Fruit fly (Drosophila melanogaster) whole organism, embryonic: ENCODE measurements around the gene Uggt.

ENCODE experiments used
- Atf6 ChIP-seq: fragments of 200-800 bp; sonication (Bioruptor generic); IDR thresholded peaks from 2 replicates; pipeline ENCODE4 v1.3.6; 2022; ENCODE audit warnings: missing biosample characterization, missing genetic modification characterization
- Blimp-1 ChIP-seq: fragments of 200-800 bp; sonication (Bioruptor generic); optimal IDR thresholded peaks from 3 replicates; lab custom pipeline; 2018; ENCODE audit warnings: missing biosample characterization, missing genetic modification characterization, mild to moderate bottlenecking, moderate library complexity, missing genetic modification reagents
- CG11085 ChIP-seq: fragments of 200-800 bp; sonication (Bioruptor generic); IDR thresholded peaks from 2 replicates; pipeline ENCODE4 v1.3.6; 2022; ENCODE audit warnings: missing biosample characterization, missing genetic modification characterization
- CG11695 ChIP-seq: fragments of 200-800 bp; sonication (Bioruptor generic); IDR thresholded peaks from 3 replicates; pipeline ENCODE4 v1.3.6; 2022; ENCODE audit warnings: missing biosample characterization, missing genetic modification characterization
- CG12219 ChIP-seq: fragments of 200-800 bp; sonication (Bioruptor generic); optimal IDR thresholded peaks from 3 replicates; lab custom pipeline; 2018; ENCODE audit warnings: missing biosample characterization, mild to moderate bottlenecking, missing genetic modification characterization
- CG15696 ChIP-seq: fragments of 200-800 bp; sonication (Bioruptor generic); optimal IDR thresholded peaks from 2 replicates; lab custom pipeline; 2019; ENCODE audit warnings: missing biosample characterization, mild to moderate bottlenecking, missing genetic modification characterization, moderate library complexity
- CG16813 ChIP-seq: fragments of 200-800 bp; sonication (Bioruptor generic); IDR thresholded peaks from 3 replicates; pipeline ENCODE4 v1.3.6; 2022; ENCODE audit warnings: missing biosample characterization, missing genetic modification characterization; ENCODE audit not compliant: partially characterized antibody
- CG16863 ChIP-seq: fragments of 200-800 bp; sonication (Bioruptor generic); optimal IDR thresholded peaks from 3 replicates; lab custom pipeline; 2016; ENCODE audit warnings: missing biosample characterization, missing genetic modification characterization
- CG17802 ChIP-seq: fragments of 200-800 bp; sonication (Bioruptor generic); optimal IDR thresholded peaks from 2 replicates; lab custom pipeline; 2018; ENCODE audit warnings: missing biosample characterization, mild to moderate bottlenecking, missing genetic modification characterization, moderate library complexity
- CG1832 ChIP-seq: fragments of 200-800 bp; sonication (Bioruptor generic); optimal IDR thresholded peaks from 2 replicates; lab custom pipeline; 2017; ENCODE audit warnings: missing biosample characterization, mild to moderate bottlenecking, missing genetic modification characterization, inconsistent platforms
- CG2116 ChIP-seq: fragments of 200-800 bp; sonication (Bioruptor generic); optimal IDR thresholded peaks from 3 replicates; lab custom pipeline; 2018; ENCODE audit warnings: missing biosample characterization, mild to moderate bottlenecking, missing genetic modification characterization
- CG2199 ChIP-seq: fragments of 200-800 bp; sonication (Bioruptor generic); IDR thresholded peaks from 3 replicates; pipeline ENCODE4 v1.3.6; 2022; ENCODE audit warnings: missing biosample characterization, missing genetic modification characterization
- CG2875 ChIP-seq: fragments of 200-800 bp; sonication (Bioruptor generic); optimal IDR thresholded peaks from 2 replicates; lab custom pipeline; 2017; ENCODE audit warnings: missing biosample characterization, mild to moderate bottlenecking, missing genetic modification characterization, missing genetic modification reagents
- CG2889 ChIP-seq: fragments of 200-800 bp; sonication (Bioruptor generic); IDR thresholded peaks from 3 replicates; pipeline ENCODE4 v1.3.6; 2022; ENCODE audit warnings: missing biosample characterization, missing genetic modification characterization
- CG30403 ChIP-seq: fragments of 200-800 bp; sonication (Bioruptor generic); optimal IDR thresholded peaks from 3 replicates; lab custom pipeline; 2016; ENCODE audit warnings: missing biosample characterization, missing genetic modification characterization
- CG31441 ChIP-seq: fragments of 200-800 bp; sonication (Bioruptor generic); IDR thresholded peaks from 2 replicates; pipeline ENCODE4 v1.3.6; 2022; ENCODE audit warnings: missing biosample characterization, missing genetic modification characterization
- CG4328 ChIP-seq: fragments of 200-800 bp; sonication (Bioruptor generic); optimal IDR thresholded peaks from 3 replicates; lab custom pipeline; 2017; ENCODE audit warnings: missing biosample characterization, missing genetic modification reagents, missing genetic modification characterization
- CG6689 ChIP-seq: fragments of 200-800 bp; sonication (Bioruptor generic); IDR thresholded peaks from 2 replicates; pipeline ENCODE4 v1.3.6; 2022; ENCODE audit warnings: missing biosample characterization, missing genetic modification characterization
- CG7745 ChIP-seq: fragments of 200-800 bp; sonication (Bioruptor generic); optimal IDR thresholded peaks from 2 replicates; lab custom pipeline; 2018; ENCODE audit warnings: missing biosample characterization, mild to moderate bottlenecking, missing genetic modification characterization, moderate library complexity
- CG9609 ChIP-seq: fragments of 200-800 bp; sonication (Bioruptor generic); optimal IDR thresholded peaks from 3 replicates; lab custom pipeline; 2016; ENCODE audit warnings: missing biosample characterization, missing genetic modification characterization
- CG9727 ChIP-seq: fragments of 200-800 bp; sonication (Bioruptor generic); optimal IDR thresholded peaks from 3 replicates; lab custom pipeline; 2017; ENCODE audit warnings: missing biosample characterization, mild to moderate bottlenecking, missing genetic modification characterization
- D19B ChIP-seq: fragments of 200-800 bp; sonication (Bioruptor generic); optimal IDR thresholded peaks from 2 replicates; lab custom pipeline; 2017; ENCODE audit warnings: missing biosample characterization, mild to moderate bottlenecking, missing genetic modification characterization
- Dfd ChIP-seq, 2 experiments: fragments of >200 bp; optimal IDR thresholded peaks; 2 replicates each; lab custom pipeline; 2017; ENCODE audit warnings: missing biosample characterization in 2 of 2, missing genetic modification characterization in 2 of 2
- Drgx ChIP-seq: fragments of 200-800 bp; sonication (Bioruptor generic); IDR thresholded peaks from 2 replicates; pipeline ENCODE4 v1.3.6; 2022; ENCODE audit warnings: missing biosample characterization, missing genetic modification characterization
- Gug ChIP-seq: fragments of 200-800 bp; sonication (Bioruptor generic); IDR thresholded peaks from 4 replicates; pipeline ENCODE4 v1.3.6; 2022; ENCODE audit warnings: missing biosample characterization, missing genetic modification characterization
- H15 ChIP-seq: fragments of 200-800 bp; sonication (Bioruptor generic); IDR thresholded peaks from 3 replicates; pipeline ENCODE4 v1.3.6; 2022; ENCODE audit warnings: missing biosample characterization, missing genetic modification characterization
- Hand ChIP-seq: fragments of 200-800 bp; sonication (Bioruptor generic); optimal IDR thresholded peaks from 2 replicates; lab custom pipeline; 2017; ENCODE audit warnings: mild to moderate bottlenecking, missing biosample characterization, missing genetic modification reagents, missing genetic modification characterization
- Hey ChIP-seq: fragments of 200-800 bp; sonication (Bioruptor generic); optimal IDR thresholded peaks from 3 replicates; lab custom pipeline; 2018; ENCODE audit warnings: missing biosample characterization, mild to moderate bottlenecking, missing genetic modification characterization
- MESR4 ChIP-seq: fragments of 200-800 bp; sonication (Bioruptor generic); optimal IDR thresholded peaks from 2 replicates; lab custom pipeline; 2018; ENCODE audit warnings: missing biosample characterization, mild to moderate bottlenecking, missing genetic modification characterization, moderate library complexity
- NC2α ChIP-seq: fragments of 200-800 bp; sonication (Bioruptor generic); optimal IDR thresholded peaks from 2 replicates; lab custom pipeline; 2016; ENCODE audit warnings: missing biosample characterization, missing genetic modification characterization
- Nf-YB ChIP-seq: fragments of 200-800 bp; sonication (Bioruptor generic); optimal IDR thresholded peaks from 3 replicates; lab custom pipeline; 2019; ENCODE audit warnings: missing biosample characterization, mild to moderate bottlenecking, missing genetic modification characterization, moderate library complexity
- NfI ChIP-seq: fragments of 200-800 bp; sonication (Bioruptor generic); optimal IDR thresholded peaks from 3 replicates; lab custom pipeline; 2018; ENCODE audit warnings: missing biosample characterization, mild to moderate bottlenecking, missing genetic modification characterization, moderate library complexity
- Optix ChIP-seq: fragments of 200-800 bp; sonication (Bioruptor generic); IDR thresholded peaks from 3 replicates; pipeline ENCODE4 v1.3.6; 2022; ENCODE audit warnings: missing biosample characterization, missing genetic modification characterization
- Xbp1 ChIP-seq: fragments of 200-800 bp; sonication (Bioruptor generic); optimal IDR thresholded peaks from 3 replicates; lab custom pipeline; 2016; ENCODE audit warnings: missing biosample characterization, mild to moderate bottlenecking, missing genetic modification characterization
- Xrp1 ChIP-seq: fragments of 200-800 bp; sonication (Bioruptor generic); IDR thresholded peaks from 2 replicates; pipeline ENCODE4 v1.3.6; 2022; ENCODE audit warnings: missing biosample characterization, missing genetic modification characterization
- ato ChIP-seq: fragments of 200-800 bp; sonication (Bioruptor generic); IDR thresholded peaks from 2 replicates; pipeline ENCODE4 v1.3.6; 2022; ENCODE audit warnings: missing biosample characterization, missing genetic modification characterization; ENCODE audit not compliant: partially characterized antibody
- bowl ChIP-seq: fragments of 200-800 bp; sonication (Bioruptor generic); IDR thresholded peaks from 2 replicates; pipeline ENCODE4 v1.3.6; 2022; ENCODE audit warnings: missing biosample characterization, missing genetic modification characterization
- caup ChIP-seq: fragments of 200-800 bp; sonication (Bioruptor generic); optimal IDR thresholded peaks from 3 replicates; lab custom pipeline; 2017; ENCODE audit warnings: missing biosample characterization, mild to moderate bottlenecking, missing genetic modification characterization, moderate library complexity; ENCODE audit not compliant: severe bottlenecking
- chm ChIP-seq: fragments of 200-800 bp; sonication (Bioruptor generic); IDR thresholded peaks from 2 replicates; pipeline ENCODE4 v1.3.6; 2022; ENCODE audit warnings: missing biosample characterization, missing genetic modification characterization
- ems ChIP-seq: fragments of 200-800 bp; sonication (Bioruptor generic); optimal IDR thresholded peaks from 3 replicates; lab custom pipeline; 2016; ENCODE audit warnings: missing biosample characterization, missing genetic modification characterization
- ewg ChIP-seq: fragments of 200-800 bp; sonication (Bioruptor generic); optimal IDR thresholded peaks from 3 replicates; lab custom pipeline; 2017; ENCODE audit warnings: mild to moderate bottlenecking, missing biosample characterization, missing genetic modification reagents, missing genetic modification characterization
- fd102C ChIP-seq: fragments of 200-800 bp; sonication (Bioruptor generic); optimal IDR thresholded peaks from 2 replicates; lab custom pipeline; 2018; ENCODE audit warnings: missing biosample characterization, mild to moderate bottlenecking, missing genetic modification characterization, moderate library complexity
- gem ChIP-seq: fragments of 200-800 bp; sonication (Bioruptor generic); optimal IDR thresholded peaks from 2 replicates; lab custom pipeline; 2019; ENCODE audit warnings: missing biosample characterization, mild to moderate bottlenecking, missing genetic modification characterization, moderate library complexity
- gfzf ChIP-seq: fragments of 200-800 bp; sonication (Bioruptor generic); optimal IDR thresholded peaks from 2 replicates; lab custom pipeline; 2016; ENCODE audit warnings: missing biosample characterization, mild to moderate bottlenecking, missing genetic modification characterization, moderate library complexity
- kni ChIP-seq: fragments of 200-800 bp; sonication (Bioruptor generic); optimal IDR thresholded peaks from 3 replicates; lab custom pipeline; 2017; ENCODE audit warnings: mild to moderate bottlenecking, missing biosample characterization, missing genetic modification reagents, missing genetic modification characterization
- odd ChIP-seq: fragments of 200-800 bp; sonication (Bioruptor generic); optimal IDR thresholded peaks from 2 replicates; lab custom pipeline; 2017; ENCODE audit warnings: missing biosample characterization, mild to moderate bottlenecking, missing genetic modification characterization
- org-1 ChIP-seq: fragments of 200-800 bp; sonication (Bioruptor generic); optimal IDR thresholded peaks from 2 replicates; lab custom pipeline; 2017; ENCODE audit warnings: missing biosample characterization, missing genetic modification characterization
- ranshi ChIP-seq: fragments of 200-800 bp; sonication (Bioruptor generic); IDR thresholded peaks from 2 replicates; pipeline ENCODE4 v1.3.6; 2022; ENCODE audit warnings: missing biosample characterization, missing genetic modification characterization
- row ChIP-seq: fragments of 200-800 bp; sonication (Bioruptor generic); IDR thresholded peaks from 3 replicates; pipeline ENCODE4 v1.3.6; 2022; ENCODE audit warnings: missing biosample characterization, missing genetic modification characterization
- sr ChIP-seq: fragments of 200-800 bp; sonication (Bioruptor generic); IDR thresholded peaks from 3 replicates; pipeline ENCODE4 v1.3.6; 2022; ENCODE audit warnings: missing biosample characterization, missing genetic modification characterization
- wdn ChIP-seq: fragments of 200-800 bp; sonication (Bioruptor generic); IDR thresholded peaks from 2 replicates; pipeline ENCODE4 v1.3.6; 2022; ENCODE audit warnings: missing biosample characterization, missing genetic modification characterization

Gene Uggt

DNA sequence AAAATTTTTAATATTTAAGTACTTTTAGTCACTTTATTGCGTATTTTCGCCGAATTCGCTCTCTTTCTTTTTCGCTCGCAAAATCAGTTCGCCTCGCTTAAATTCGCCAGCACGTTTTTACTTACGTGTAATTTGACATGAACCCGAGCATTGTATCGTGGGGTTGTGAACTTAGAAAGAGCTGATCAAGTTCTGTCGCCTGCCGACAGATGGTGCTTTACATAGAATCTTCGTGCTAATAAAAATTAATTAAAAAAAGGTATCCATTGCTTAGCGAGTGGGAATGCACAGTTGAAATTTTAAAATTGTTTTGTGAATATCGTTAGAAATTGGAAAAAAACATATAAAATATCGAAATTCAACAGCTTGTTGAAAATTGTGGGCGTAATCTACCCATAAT lies 24.1 kb upstream of the Uggt start:
- no peak; the same call in 2 of the 3 replicates for TF ChIP-seq H15 (GFP tag; lab: Robert Waterston, UW)
- TF ChIP-seq CG12219: peak; percentile 44
- no peak for TF ChIP-seq CG17802 (tag; lab: Kevin White, UChicago)
- TF ChIP-seq Xrp1: peak; percentile 85
- peak; percentile 52; the same call in 1 of the 2 replicates for TF ChIP-seq CG11085 (GFP tag; lab: Robert Waterston, UW)
- no peak; the same call in 1 of the 2 replicates for TF ChIP-seq Atf6 (GFP tag; lab: Robert Waterston, UW)
- TF ChIP-seq CG2199 (GFP tag; lab: Robert Waterston, UW): peak; percentile 95
- TF ChIP-seq Drgx: no peak
- TF ChIP-seq ems (GFP tag; lab: Kevin White, UChicago): peak; percentile 70
- peak; percentile 30 for TF ChIP-seq org-1
- TF ChIP-seq D19B (GFP tag; lab: Kevin White, UChicago): no peak
- no peak for TF ChIP-seq chm (GFP tag; lab: Robert Waterston, UW)
- TF ChIP-seq ato (GFP tag; lab: Robert Waterston, UW): no peak
- no peak; the same call in 3 of the 4 replicates for TF ChIP-seq Gug (GFP tag; lab: Robert Waterston, UW)
- no peak for TF ChIP-seq CG6689
- no peak for TF ChIP-seq sr (GFP tag; lab: Robert Waterston, UW)
- TF ChIP-seq MESR4 (GFP tag; lab: Kevin White, UChicago): peak; percentile 12
- TF ChIP-seq NfI (GFP tag; lab: Kevin White, UChicago): no peak
- TF ChIP-seq odd (GFP tag; lab: Kevin White, UChicago): peak; percentile 50
- TF ChIP-seq CG7745 (tag; lab: Kevin White, UChicago): peak; percentile 48
- TF ChIP-seq Xbp1 (GFP tag; lab: Kevin White, UChicago): peak; percentile 84
- TF ChIP-seq ewg (GFP tag; lab: Kevin White, UChicago): peak; percentile 62
- TF ChIP-seq CG9727 (GFP tag; lab: Kevin White, UChicago): no peak
- no peak for TF ChIP-seq Hand (GFP tag; lab: Kevin White, UChicago)
- TF ChIP-seq kni: no peak
- no peak for TF ChIP-seq Hey
- no peak for TF ChIP-seq row (GFP tag; lab: Robert Waterston, UW)
- TF ChIP-seq CG30403 (GFP tag; lab: Kevin White, UChicago): peak; percentile 64
- no peak for TF ChIP-seq CG2889 (GFP tag; lab: Robert Waterston, UW)
- TF ChIP-seq CG2875: peak; percentile 61
- TF ChIP-seq fd102C (GFP tag; lab: Kevin White, UChicago): peak; percentile 63
- peak; percentile 46 for TF ChIP-seq Nf-YB (GFP tag; lab: Kevin White, UChicago)
- peak; percentile 7 for TF ChIP-seq gfzf (GFP tag; lab: Kevin White, UChicago)
- TF ChIP-seq CG9609 (GFP tag; lab: Kevin White, UChicago): peak; percentile 61
- TF ChIP-seq caup (GFP tag; lab: Kevin White, UChicago): peak; percentile 69
- no peak for TF ChIP-seq Optix (GFP tag; lab: Robert Waterston, UW)
- TF ChIP-seq CG4328: peak; percentile 20
- peak; percentile 62 for TF ChIP-seq CG15696 (tag; lab: Kevin White, UChicago)
- peak; percentile 59 for TF ChIP-seq NC2α (GFP tag; lab: Kevin White, UChicago)
- no peak for TF ChIP-seq CG11695 (GFP tag; lab: Robert Waterston, UW)
- no peak for TF ChIP-seq CG16813
- TF ChIP-seq CG1832: no peak
- no peak; the same call in 1 of the 2 replicates for TF ChIP-seq ranshi (GFP tag; lab: Robert Waterston, UW)
- TF ChIP-seq CG2116 (GFP tag; lab: Kevin White, UChicago): peak; percentile 68
- peak; percentile 70 for TF ChIP-seq CG31441 (GFP tag; lab: Robert Waterston, UW)
- TF ChIP-seq gem: peak; percentile 61
- TF ChIP-seq wdn (GFP tag; lab: Robert Waterston, UW): no peak
- peak; percentile 74 for TF ChIP-seq CG16863 (GFP tag; lab: Kevin White, UChicago)
- TF ChIP-seq bowl (GFP tag; lab: Robert Waterston, UW): no peak; the same call in 1 of the 2 replicates
- no peak for TF ChIP-seq Blimp-1 (GFP tag; lab: Kevin White, UChicago)
- no peak for TF ChIP-seq Dfd (GFP tag; optimal IDR thresholded peaks at IDR 0.05; lab: Kevin White, UChicago)
